Worm (Caenorhabditis elegans) whole organism, L4/young adult: Measurements from ENCODE around the gene acc-2.

ENCODE experiments used
- W03F9.2 ChIP-seq: fragments of 150-350 bp; optimal IDR thresholded peaks from 2 replicates; lab custom pipeline; 2014; ENCODE audit warnings: missing biosample characterization, missing genetic modification characterization
- dao-5 ChIP-seq: sonication (generic microtip); optimal IDR thresholded peaks from 2 replicates; lab custom pipeline; 2016; ENCODE audit warnings: missing genotype, missing genetic modification characterization, moderate library complexity, missing compliant biosample characterization
- him-1 ChIP-seq: sonication (generic microtip); optimal IDR thresholded peaks from 2 replicates; lab custom pipeline; 2016; ENCODE audit warnings: missing genotype, missing genetic modification reagents, missing genetic modification characterization, missing compliant biosample characterization

acc-2 gene

DNA sequence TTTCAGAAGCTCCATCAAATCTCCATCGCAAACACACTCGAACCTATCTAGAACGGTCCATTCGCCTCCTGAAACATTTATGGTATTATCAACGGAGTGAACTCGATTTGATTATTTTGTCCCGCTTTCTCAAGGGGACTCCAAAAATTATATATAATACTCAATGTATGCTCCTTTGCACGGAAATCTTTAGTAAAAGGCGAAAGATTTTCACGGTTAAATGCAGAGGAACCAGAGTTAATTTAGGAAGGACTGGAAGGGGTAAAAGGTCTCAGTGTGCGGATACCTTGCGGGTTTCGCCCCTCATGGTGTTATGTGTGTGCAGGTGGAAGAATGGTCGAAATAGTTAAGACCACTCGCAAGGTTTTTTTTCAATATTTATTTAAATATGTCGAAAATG lies 15.4 kb upstream of the acc-2 start:
- TF ChIP-seq W03F9.2 (tag; lab: Kevin White, UChicago) (no peak), him-1 (no peak), dao-5 (tag; lab: Kevin White, UChicago) (no peak)

DNA sequence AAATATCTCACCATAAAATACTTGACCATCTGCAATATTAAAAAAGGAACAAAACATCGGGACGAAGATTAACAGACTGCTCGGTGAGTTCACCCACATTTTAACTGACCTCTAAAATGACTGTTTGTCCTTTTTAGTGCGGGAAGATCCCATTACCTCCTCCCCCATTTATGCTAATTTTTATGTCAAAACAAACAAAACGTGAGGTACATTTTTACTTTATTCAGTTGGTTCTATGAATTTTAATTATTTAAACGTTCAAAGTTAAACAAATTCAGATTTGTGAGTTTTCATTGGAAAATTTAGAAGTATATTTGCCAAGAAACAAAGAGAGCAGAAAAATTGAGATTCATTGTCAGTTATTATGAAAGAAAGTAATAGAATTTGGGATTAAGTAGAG lies 13.9 kb upstream of the acc-2 start, which contains the start of gene C53D6.8:
Gene C53D6.8 (minus strand): TSS at position 101 of the 400 bp plus-strand sequence.
- TF ChIP-seq dao-5 (tag; lab: Kevin White, UChicago), result no peak
- no peak for TF ChIP-seq W03F9.2 (tag; lab: Kevin White, UChicago)
- TF ChIP-seq him-1, result no peak

DNA sequence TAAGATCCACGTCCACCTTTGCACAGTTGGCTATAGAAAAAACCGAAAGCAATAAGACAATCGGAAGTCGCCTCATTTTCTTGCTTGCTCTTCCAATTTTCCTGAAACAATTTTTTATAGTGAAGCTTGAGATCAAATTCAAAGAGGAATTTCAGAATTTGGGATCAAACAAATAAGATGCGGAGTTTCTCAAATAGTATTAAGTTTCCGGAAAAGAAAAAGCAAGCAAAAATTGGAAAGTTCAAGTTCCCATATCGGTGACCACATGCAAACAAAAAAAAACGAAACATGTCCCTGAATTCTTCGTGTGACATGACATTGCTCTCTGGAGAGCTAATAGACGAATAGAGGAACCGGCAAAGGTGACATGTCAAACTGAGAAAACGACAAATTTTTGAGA lies 11.3 kb upstream of the acc-2 start, which contains the start of gene unc-129:
Gene unc-129 (minus strand): TSS at position 101 of the 400 bp plus-strand sequence.
- TF ChIP-seq W03F9.2 (tag; lab: Kevin White, UChicago) (no peak), dao-5 (tag; lab: Kevin White, UChicago) (no peak), him-1 (no peak)

- TF ChIP-seq him-1, result no peak
- no peak for TF ChIP-seq W03F9.2 (tag; lab: Kevin White, UChicago)
- no peak for TF ChIP-seq dao-5 (tag; lab: Kevin White, UChicago)
These were observed 8.6 kb upstream of the acc-2 start for ce11 chrIV:9007947-9008346.

ce11 chrIV:9010257-9010656 lies 6.3 kb upstream of the acc-2 start, which contains the start of gene C53D6.11:
Gene C53D6.11, plus strand, starts transcription at chrIV:9010584.
- TF ChIP-seq him-1, result no peak
- TF ChIP-seq W03F9.2 (tag; lab: Kevin White, UChicago), result no peak
- TF ChIP-seq dao-5 (tag; lab: Kevin White, UChicago), result no peak

DNA sequence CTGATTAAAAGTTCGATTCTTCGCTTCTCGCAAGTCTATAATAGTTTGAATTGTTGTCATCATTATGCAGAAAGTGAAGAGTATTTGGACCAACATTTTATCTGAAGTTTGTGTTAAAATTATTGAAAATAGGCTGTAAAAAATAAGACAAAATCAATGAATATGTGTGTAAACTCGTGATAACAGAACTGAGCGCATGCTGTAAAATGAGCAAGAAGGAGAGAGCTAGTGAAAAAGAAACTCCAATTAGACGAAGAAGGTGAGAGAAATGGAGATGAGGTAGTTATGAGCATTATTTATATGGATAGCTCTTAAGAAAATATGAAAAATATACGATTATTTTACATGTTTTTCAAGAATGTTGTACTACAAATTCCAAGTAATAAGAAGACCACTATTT lies 4.3 kb downstream of the acc-2 start, which contains the start of gene C53D6.4:
Gene C53D6.4 (minus strand): TSS at position 101 of the 400 bp plus-strand sequence.
- no peak for TF ChIP-seq W03F9.2 (tag; lab: Kevin White, UChicago)
- no peak for TF ChIP-seq dao-5 (tag; lab: Kevin White, UChicago)
- TF ChIP-seq him-1, result no peak

ce11 chrIV:9021245-9021779 lies 4.7 kb downstream of the acc-2 start:
- TF ChIP-seq him-1, result no peak
- no peak for TF ChIP-seq dao-5 (tag; lab: Kevin White, UChicago)
- TF ChIP-seq W03F9.2 (tag; lab: Kevin White, UChicago), result no peak

- TF ChIP-seq him-1, result no peak
These were observed 16.0 kb downstream of the acc-2 start, which contains the start of gene C53D6.6 for ce11 chrIV:9032550-9032949. Gene C53D6.6, minus strand, starts transcription at chrIV:9032667.

ce11 chrIV:9034340-9034739 lies 17.8 kb downstream of the acc-2 start, which contains the start of gene C53D6.10:
Gene C53D6.10, minus strand, starts transcription at chrIV:9034440.
- TF ChIP-seq W03F9.2 (tag; lab: Kevin White, UChicago) (no peak), dao-5 (tag; lab: Kevin White, UChicago) (no peak), him-1 (no peak)

DNA sequence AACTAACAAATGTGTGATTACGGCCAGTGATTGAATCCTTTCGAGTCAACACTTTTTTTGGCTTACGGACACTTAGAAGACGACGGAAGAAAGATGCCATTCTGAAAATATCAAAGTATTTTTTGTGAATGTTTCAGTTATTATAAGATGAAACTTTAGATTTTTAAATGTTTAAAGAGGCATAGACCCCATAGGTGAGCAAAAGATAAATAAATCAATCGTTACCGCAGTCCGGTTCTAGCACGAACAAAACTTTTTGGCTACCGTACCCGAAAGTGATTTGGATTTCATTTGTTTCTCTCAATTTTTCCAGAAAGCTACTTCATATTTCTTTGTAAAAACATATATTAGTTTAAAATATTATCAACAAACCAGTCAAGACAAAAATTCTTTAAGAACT lies 20.5 kb downstream of the acc-2 start, which contains the start of gene C53D6.7:
Gene C53D6.7 (minus strand): TSS at position 101 of the 400 bp plus-strand sequence.
- no peak for TF ChIP-seq him-1

DNA sequence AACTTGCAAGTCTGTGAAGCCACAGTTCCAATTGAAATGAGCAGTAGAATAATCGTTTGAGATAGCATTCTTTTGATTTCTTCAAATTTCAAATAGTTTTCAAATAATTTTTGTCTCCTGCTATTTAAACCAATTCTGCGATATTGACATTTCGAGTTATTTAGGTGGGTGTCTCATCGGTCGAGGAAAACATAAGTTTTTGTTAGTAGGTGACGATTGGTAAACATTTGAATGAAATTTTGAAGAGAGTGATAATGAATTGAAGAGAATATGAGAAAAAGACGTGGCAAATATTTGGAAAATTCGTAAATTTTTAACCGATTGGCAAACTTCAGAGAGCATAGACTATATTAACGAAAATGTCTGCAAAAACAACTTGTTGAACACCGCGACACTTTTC lies 23.8 kb downstream of the acc-2 start, which contains the start of gene Y73F4A.3:
Gene Y73F4A.3 (minus strand): TSS at position 101 of the 400 bp plus-strand sequence.
- no peak for TF ChIP-seq W03F9.2 (tag; lab: Kevin White, UChicago)
- no peak for TF ChIP-seq him-1
- no peak for TF ChIP-seq dao-5 (tag; lab: Kevin White, UChicago)

DNA sequence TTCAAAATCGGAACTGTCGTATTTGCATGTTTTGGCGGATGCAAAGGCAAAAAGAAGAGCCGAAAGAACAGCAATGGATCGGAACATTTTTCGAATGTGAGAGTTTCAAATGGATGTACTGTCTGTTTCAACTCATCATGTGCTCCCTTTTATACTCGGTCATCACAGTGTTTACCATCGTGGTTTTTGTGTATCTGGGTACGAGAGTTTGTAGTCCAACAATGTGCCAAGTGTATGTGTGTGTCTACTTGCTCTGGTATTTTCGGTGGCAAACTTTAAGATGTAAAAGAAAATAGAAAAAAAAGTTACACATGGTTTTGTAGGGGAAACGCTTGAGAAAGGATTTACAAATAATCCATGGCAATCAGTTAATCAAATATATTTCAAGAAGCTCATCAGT lies 26.6 kb downstream of the acc-2 start, which contains the start of gene Y73F4A.2:
Gene Y73F4A.2 (minus strand): TSS at position 124 of the 400 bp plus-strand sequence.
- TF ChIP-seq dao-5 (tag; lab: Kevin White, UChicago) (no peak), W03F9.2 (tag; lab: Kevin White, UChicago) (no peak), him-1 (no peak)

DNA sequence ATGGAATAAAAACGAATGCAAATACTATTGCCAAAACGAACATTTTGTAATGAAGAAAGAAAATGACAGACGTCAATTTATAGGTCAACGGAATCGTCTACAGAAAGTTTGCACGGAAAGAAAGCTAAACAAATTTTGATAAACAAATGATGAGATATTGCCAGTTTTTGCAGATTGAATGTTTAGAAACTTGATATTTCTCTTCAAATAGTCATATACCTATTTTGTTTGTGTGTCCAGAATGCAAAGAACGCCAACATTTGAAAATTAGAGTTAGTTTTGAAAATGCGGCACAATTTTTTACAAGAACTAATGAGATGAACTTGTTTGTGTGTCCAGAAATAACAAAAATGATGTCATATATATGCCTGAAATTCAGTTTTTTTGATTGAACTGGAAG lies 28.7 kb downstream of the acc-2 start, which contains the start of gene Y73F4A.1:
Gene Y73F4A.1 (minus strand): TSS at position 101 of the 400 bp plus-strand sequence.
- no peak for TF ChIP-seq W03F9.2 (tag; lab: Kevin White, UChicago)
- no peak for TF ChIP-seq him-1
- TF ChIP-seq dao-5 (tag; lab: Kevin White, UChicago), result no peak

- no peak for TF ChIP-seq him-1
- TF ChIP-seq W03F9.2 (tag; lab: Kevin White, UChicago), result no peak
- TF ChIP-seq dao-5 (tag; lab: Kevin White, UChicago), result no peak
These were observed 34.5 kb downstream of the acc-2 start for ce11 chrIV:9051036-9051435.
